Worm (Caenorhabditis elegans): Measurements from ENCODE around the gene T21C9.9.

Gene T21C9.9

DNA sequence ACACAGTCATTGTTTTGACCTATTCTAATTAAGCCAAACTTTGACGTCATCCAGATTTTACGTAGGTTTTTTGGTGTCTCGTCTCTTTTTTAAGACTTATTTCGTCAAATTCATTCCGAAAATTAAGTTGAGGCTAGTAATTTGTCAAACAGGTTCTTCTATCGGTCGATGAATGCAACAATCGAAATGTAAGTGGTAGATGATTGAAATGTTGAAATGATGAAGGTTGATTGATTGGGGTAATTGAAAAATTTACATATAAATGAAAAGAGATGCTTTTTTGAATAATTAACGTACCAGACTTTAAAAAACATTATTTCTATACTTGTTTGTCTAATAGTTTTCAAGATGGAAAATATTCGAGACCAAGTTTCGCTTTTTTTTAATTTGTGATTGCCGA lies 36.0 kb downstream of the T21C9.9 start:
- TF ChIP-seq ztf-29 (GFP tag; IDR thresholded peaks at IDR 0.05) = no peak
- no peak for TF ChIP-seq klf-2 (GFP tag; conservative IDR thresholded peaks at IDR 0.05)

- TF ChIP-seq ztf-23 (GFP tag; IDR thresholded peaks at IDR 0.05) (no peak), ref-1 (GFP tag; conservative IDR thresholded peaks at IDR 0.05) (no peak), med-1 (GFP tag; optimal IDR thresholded peaks at IDR 0.05; ENCODE audit: insufficient read depth) (no peak), cog-1 (tag; optimal IDR thresholded peaks at IDR 0.05) (no peak), ztf-29 (GFP tag; IDR thresholded peaks at IDR 0.05) (no peak), flt-1 (GFP tag; IDR thresholded peaks at IDR 0.05) (no peak), tab-1 (GFP tag; IDR thresholded peaks at IDR 0.05) (no peak), T22C8.4 (GFP tag; IDR thresholded peaks at IDR 0.05) (no peak), klf-2 (GFP tag; conservative IDR thresholded peaks at IDR 0.05) (no peak)
These were observed 37.1 kb downstream of the T21C9.9 start, which contains the start of gene F32G8.3 for ce11 chrV:10555239-10555638. Gene F32G8.3, minus strand, starts transcription at chrV:10555339.

- TF ChIP-seq ztf-29 (GFP tag; IDR thresholded peaks at IDR 0.05) (no peak), flt-1 (GFP tag; IDR thresholded peaks at IDR 0.05) (no peak), T22C8.4 (GFP tag; IDR thresholded peaks at IDR 0.05) (no peak), klf-2 (GFP tag; conservative IDR thresholded peaks at IDR 0.05) (no peak), cog-1 (tag; optimal IDR thresholded peaks at IDR 0.05) (no peak), med-1 (GFP tag; optimal IDR thresholded peaks at IDR 0.05; ENCODE audit: insufficient read depth) (no peak), ref-1 (GFP tag; conservative IDR thresholded peaks at IDR 0.05) (no peak), tab-1 (GFP tag; IDR thresholded peaks at IDR 0.05) (no peak), ztf-23 (GFP tag; IDR thresholded peaks at IDR 0.05) (no peak)
These were observed 42.7 kb downstream of the T21C9.9 start, which contains the start of gene F32G8.2 for ce11 chrV:10549717-10550116. Gene F32G8.2, plus strand, starts transcription at chrV:10550017.

- TF ChIP-seq klf-2 (GFP tag; conservative IDR thresholded peaks at IDR 0.05) (no peak), tab-1 (GFP tag; IDR thresholded peaks at IDR 0.05) (no peak), med-1 (GFP tag; optimal IDR thresholded peaks at IDR 0.05; ENCODE audit: insufficient read depth) (no peak), ztf-23 (GFP tag; IDR thresholded peaks at IDR 0.05) (no peak), ref-1 (GFP tag; conservative IDR thresholded peaks at IDR 0.05) (no peak), T22C8.4 (GFP tag; IDR thresholded peaks at IDR 0.05) (no peak), flt-1 (GFP tag; IDR thresholded peaks at IDR 0.05) (no peak), ztf-29 (GFP tag; IDR thresholded peaks at IDR 0.05) (no peak), cog-1 (tag; optimal IDR thresholded peaks at IDR 0.05) (no peak)
These were observed 43.4 kb downstream of the T21C9.9 start, which contains the start of gene srd-34 for ce11 chrV:10548981-10549380. Gene srd-34, minus strand, starts transcription at chrV:10549081.

DNA sequence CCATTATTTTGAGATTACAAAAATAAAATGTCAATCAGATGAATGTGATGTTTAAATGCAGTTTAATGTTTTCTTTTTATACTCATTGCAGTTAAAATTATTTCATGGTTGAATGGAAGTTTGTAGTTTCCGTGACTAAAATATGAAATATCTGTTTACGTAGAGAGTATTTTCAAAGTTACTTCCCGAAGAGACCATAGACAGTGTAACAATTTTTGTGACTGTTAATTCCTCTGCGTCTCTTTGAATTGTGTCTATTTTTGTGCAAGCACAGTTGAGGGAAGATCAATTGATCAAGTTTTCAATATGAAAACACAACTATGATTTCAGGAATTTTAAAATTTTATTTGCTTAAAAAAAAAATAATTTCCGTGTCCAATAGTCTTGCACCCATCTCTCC lies 45.6 kb downstream of the T21C9.9 start, which contains the start of gene F25D1.5:
F25D1.5 (minus strand) TSS at position 35 of the 400 bp plus-strand sequence.
- TF ChIP-seq med-1 (GFP tag; optimal IDR thresholded peaks at IDR 0.05; ENCODE audit: insufficient read depth) = no peak
- TF ChIP-seq ztf-29 (GFP tag; IDR thresholded peaks at IDR 0.05) = no peak
- TF ChIP-seq tab-1 (GFP tag; IDR thresholded peaks at IDR 0.05) = no peak
- TF ChIP-seq klf-2 (GFP tag; conservative IDR thresholded peaks at IDR 0.05) = no peak
- TF ChIP-seq cog-1 (tag; optimal IDR thresholded peaks at IDR 0.05) = no peak
- TF ChIP-seq ref-1 (GFP tag; conservative IDR thresholded peaks at IDR 0.05) = no peak
- no peak for TF ChIP-seq T22C8.4 (GFP tag; IDR thresholded peaks at IDR 0.05)
- TF ChIP-seq flt-1 (GFP tag; IDR thresholded peaks at IDR 0.05) = no peak
- no peak for TF ChIP-seq ztf-23 (GFP tag; IDR thresholded peaks at IDR 0.05)

Measured in whole organism, midembryonic.